Comparison of ENCODE assay signal across 5 fruit fly cellular contexts in the genomic region with DNA sequence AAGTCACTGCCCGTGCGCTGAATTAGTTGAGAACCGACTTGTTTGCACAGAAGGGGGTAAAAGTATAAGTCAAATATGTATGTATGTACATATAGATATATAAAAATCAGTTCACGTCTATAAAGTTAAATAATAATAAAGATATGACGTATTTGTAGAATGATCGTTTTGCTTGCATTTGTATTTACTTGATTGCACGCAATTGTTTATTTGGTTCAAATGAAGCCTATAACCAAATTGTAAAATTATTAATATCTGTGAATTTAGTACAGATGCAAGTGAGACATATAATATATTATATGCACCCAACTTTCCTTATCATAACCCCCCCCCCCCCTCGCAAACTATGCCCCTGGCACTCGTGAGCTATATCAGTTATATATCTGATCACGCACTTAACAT.
TF ChIP-seq lines count a peak whose summit lies in the region.

No protein-coding gene starts in this region.

- no peak for TF ChIP-seq CTCF in whole organism, embryonic (GFP tag; optimal IDR thresholded peaks at IDR 0.05; lab: Kevin White, UChicago)

TF ChIP-seq in whole organism, adult, 20 proteins besides CTCF, POLR2A, EP300 and RAD21 (continues in another document):
- peak; percentile 82 for TF ChIP-seq CG11617 (GFP tag; optimal IDR thresholded peaks at IDR 0.05; lab: Kevin White, UChicago)
- peak; percentile 83 for TF ChIP-seq CG12768 (GFP tag; optimal IDR thresholded peaks at IDR 0.05; lab: Kevin White, UChicago)
- peak; percentile 82 for TF ChIP-seq CG33017 (tag; optimal IDR thresholded peaks at IDR 0.05; lab: Kevin White, UChicago)
- TF ChIP-seq Hr96 (GFP tag; optimal IDR thresholded peaks at IDR 0.05; lab: Kevin White, UChicago) = no peak
- peak; percentile 6 for TF ChIP-seq CG1620 (GFP tag; optimal IDR thresholded peaks at IDR 0.05; lab: Kevin White, UChicago)
- no peak for TF ChIP-seq cnc (optimal IDR thresholded peaks at IDR 0.05; lab: Kevin White, UChicago)
- peak; percentile 58 for TF ChIP-seq Clk (GFP tag; optimal IDR thresholded peaks at IDR 0.05; lab: Kevin White, UChicago)
- peak; percentile 90 for TF ChIP-seq cic (GFP tag; optimal IDR thresholded peaks at IDR 0.05; lab: Kevin White, UChicago)
- TF ChIP-seq Crg-1 (GFP tag; optimal IDR thresholded peaks at IDR 0.05; lab: Kevin White, UChicago) = peak; percentile 60
- peak; percentile 90 for TF ChIP-seq CG7045 (GFP tag; optimal IDR thresholded peaks at IDR 0.05; lab: Kevin White, UChicago)
- TF ChIP-seq CG7101 (tag; optimal IDR thresholded peaks at IDR 0.05; lab: Kevin White, UChicago) = peak; percentile 77
- TF ChIP-seq toe (GFP tag; optimal IDR thresholded peaks at IDR 0.05; lab: Kevin White, UChicago) = peak; percentile 49
- peak; percentile 56 for TF ChIP-seq pad (GFP tag; optimal IDR thresholded peaks at IDR 0.05; lab: Kevin White, UChicago)
- no peak for TF ChIP-seq CG5204 (GFP tag; optimal IDR thresholded peaks at IDR 0.05; lab: Kevin White, UChicago)
- peak; percentile 44 for TF ChIP-seq CG14711 (tag; optimal IDR thresholded peaks at IDR 0.05; lab: Kevin White, UChicago)
- peak; percentile 44 for TF ChIP-seq Mnt (GFP tag; optimal IDR thresholded peaks at IDR 0.05; lab: Kevin White, UChicago)
- TF ChIP-seq ovo (GFP tag; optimal IDR thresholded peaks at IDR 0.05; lab: Kevin White, UChicago) = peak; percentile 54

TF ChIP-seq in whole organism, embryonic, 481 proteins besides CTCF, POLR2A, EP300 and RAD21 (continues in another document):
- TF ChIP-seq mirr (GFP tag; optimal IDR thresholded peaks at IDR 0.05; lab: Kevin White, UChicago) (no peak), Jarid2 (GFP tag; optimal IDR thresholded peaks at IDR 0.05; lab: Kevin White, UChicago) (peak; percentile 26), Side (GFP tag; optimal IDR thresholded peaks at IDR 0.05; lab: Kevin White, UChicago) (no peak), Asciz (GFP tag; optimal IDR thresholded peaks at IDR 0.05; lab: Kevin White, UChicago) (peak; percentile 63), wor (GFP tag; IDR thresholded peaks at IDR 0.05; lab: Robert Waterston, UW) (no peak), CG11456 (GFP tag; IDR thresholded peaks at IDR 0.05; lab: Robert Waterston, UW) (no peak; the same call in 2 of the 3 replicates), CG33557 (GFP tag; optimal IDR thresholded peaks at IDR 0.05; lab: Kevin White, UChicago) (peak; percentile 39), CG1647 (GFP tag; optimal IDR thresholded peaks at IDR 0.05; lab: Kevin White, UChicago) (no peak), tup (GFP tag; optimal IDR thresholded peaks at IDR 0.05; lab: Kevin White, UChicago) (no peak), Ets97D (GFP tag; optimal IDR thresholded peaks at IDR 0.05; lab: Kevin White, UChicago) (no peak), CG13296 (GFP tag; optimal IDR thresholded peaks at IDR 0.05; lab: Kevin White, UChicago) (peak; percentile 33), crp (GFP tag; optimal IDR thresholded peaks at IDR 0.05; lab: Kevin White, UChicago) (no peak), H15 (GFP tag; IDR thresholded peaks at IDR 0.05; lab: Robert Waterston, UW) (no peak), Hr3 (GFP tag; optimal IDR thresholded peaks at IDR 0.05; lab: Kevin White, UChicago) (no peak), Kr (GFP tag; optimal IDR thresholded peaks at IDR 0.05; lab: Kevin White, UChicago) (peak; percentile 17), CG12155 (GFP tag; optimal IDR thresholded peaks at IDR 0.05; lab: Kevin White, UChicago) (no peak), H2.0 (GFP tag; IDR thresholded peaks at IDR 0.05; lab: Robert Waterston, UW) (no peak), trh (GFP tag; optimal IDR thresholded peaks at IDR 0.05; lab: Kevin White, UChicago) (no peak)

TF ChIP-seq in whole organism, prepupa, 60 proteins besides CTCF, POLR2A, EP300 and RAD21 (continues in another document):
- TF ChIP-seq Eip75B (GFP tag; optimal IDR thresholded peaks at IDR 0.05; lab: Kevin White, UChicago) (no peak), CG11902 (GFP tag; optimal IDR thresholded peaks at IDR 0.05; lab: Kevin White, UChicago) (no peak), CG4318 (GFP tag; optimal IDR thresholded peaks at IDR 0.05; lab: Kevin White, UChicago) (no peak), CG10669 (GFP tag; optimal IDR thresholded peaks at IDR 0.05; lab: Kevin White, UChicago) (peak; percentile 46), OdsH (GFP tag; optimal IDR thresholded peaks at IDR 0.05; lab: Kevin White, UChicago) (peak; percentile 50), cyc (GFP tag; optimal IDR thresholded peaks at IDR 0.05; lab: Kevin White, UChicago) (no peak), fd59A (GFP tag; optimal IDR thresholded peaks at IDR 0.05; lab: Kevin White, UChicago) (peak; percentile 18), svp (GFP tag; lab: Kevin White, UChicago) (peak; percentile 72), CG11762 (GFP tag; optimal IDR thresholded peaks at IDR 0.05; lab: Kevin White, UChicago; ENCODE audit: insufficient read depth) (peak; percentile 42), fd85E (GFP tag; optimal IDR thresholded peaks at IDR 0.05; lab: Kevin White, UChicago) (no peak), Blimp-1 (GFP tag; optimal IDR thresholded peaks at IDR 0.05; lab: Kevin White, UChicago) (no peak), eg (GFP tag; IDR thresholded peaks at IDR 0.05; lab: Robert Waterston, UW) (0 out of 3 replicates have a peak, but pooled peaks have one; percentile 29), esn (GFP tag; optimal IDR thresholded peaks at IDR 0.05; lab: Kevin White, UChicago) (peak; percentile 4), CG6276 (GFP tag; optimal IDR thresholded peaks at IDR 0.05; lab: Kevin White, UChicago) (no peak), net (GFP tag; optimal IDR thresholded peaks at IDR 0.05; lab: Kevin White, UChicago) (peak; percentile 47), Gug (GFP tag; IDR thresholded peaks at IDR 0.05; lab: Robert Waterston, UW) (no peak), CG9139 (GFP tag; optimal IDR thresholded peaks at IDR 0.05; lab: Kevin White, UChicago) (peak; percentile 51), Eip78C (GFP tag; lab: Kevin White, UChicago) (peak; percentile 84), Eip93F (GFP tag; optimal IDR thresholded peaks at IDR 0.05; lab: Kevin White, UChicago) (no peak)

TF ChIP-seq in whole organism, pupa, 21 proteins besides CTCF, POLR2A, EP300 and RAD21 (continues in another document):
- TF ChIP-seq CG10348 (GFP tag; IDR thresholded peaks at IDR 0.05; lab: Robert Waterston, UW) = no peak
- peak; percentile 40 for TF ChIP-seq Ets98B (GFP tag; IDR thresholded peaks at IDR 0.05; lab: Robert Waterston, UW)
- peak; percentile 40 for TF ChIP-seq CG15710 (tag; optimal IDR thresholded peaks at IDR 0.05; lab: Kevin White, UChicago)
- TF ChIP-seq Pif1A (GFP tag; optimal IDR thresholded peaks at IDR 0.05; lab: Kevin White, UChicago) = peak; percentile 45
- TF ChIP-seq Snoo (tag; optimal IDR thresholded peaks at IDR 0.05; lab: Kevin White, UChicago) = no peak
- peak; percentile 27 for TF ChIP-seq CG8301 (tag; optimal IDR thresholded peaks at IDR 0.05; lab: Kevin White, UChicago)
- no peak for TF ChIP-seq CG13204 (GFP tag; optimal IDR thresholded peaks at IDR 0.05; lab: Kevin White, UChicago)
- TF ChIP-seq rn (GFP tag; IDR thresholded peaks at IDR 0.05; lab: Robert Waterston, UW) = no peak
- TF ChIP-seq CG14655 (GFP tag; optimal IDR thresholded peaks at IDR 0.05; lab: Kevin White, UChicago) = peak; percentile 25
- no peak for TF ChIP-seq D1 (tag; optimal IDR thresholded peaks at IDR 0.05; lab: Kevin White, UChicago)
- peak; percentile 31 for TF ChIP-seq Pif1B (GFP tag; optimal IDR thresholded peaks at IDR 0.05; lab: Kevin White, UChicago)
- no peak for TF ChIP-seq fd96Ca (GFP tag; IDR thresholded peaks at IDR 0.05; lab: Robert Waterston, UW)
- no peak for TF ChIP-seq CG32121 (GFP tag; IDR thresholded peaks at IDR 0.05; lab: Robert Waterston, UW)
- no peak for TF ChIP-seq EcR (GFP tag; optimal IDR thresholded peaks at IDR 0.05; lab: Kevin White, UChicago)
- peak; percentile 51; the same call in 2 of the 3 replicates for TF ChIP-seq CG4496 (GFP tag; IDR thresholded peaks at IDR 0.05; lab: Robert Waterston, UW)
- peak; percentile 6 for TF ChIP-seq CG9948 (tag; optimal IDR thresholded peaks at IDR 0.05; lab: Kevin White, UChicago)
- no peak for TF ChIP-seq CG34367 (tag; optimal IDR thresholded peaks at IDR 0.05; lab: Kevin White, UChicago)
- TF ChIP-seq gl (tag; optimal IDR thresholded peaks at IDR 0.05; lab: Kevin White, UChicago) = peak; percentile 22
- TF ChIP-seq CG8159 (tag; optimal IDR thresholded peaks at IDR 0.05; lab: Kevin White, UChicago) = peak; percentile 61
- no peak for TF ChIP-seq CG12605 (GFP tag; IDR thresholded peaks at IDR 0.05; lab: Robert Waterston, UW)

TF ChIP-seq in whole organism, wandering third instar larva, 38 proteins besides CTCF, POLR2A, EP300 and RAD21:
- TF ChIP-seq foxo (GFP tag; optimal IDR thresholded peaks at IDR 0.05; lab: Kevin White, UChicago) = peak in 1 of 2 experiments; percentile 41
- peak; percentile 31 for TF ChIP-seq h (GFP tag; optimal IDR thresholded peaks at IDR 0.05; lab: Kevin White, UChicago)
- TF ChIP-seq Jra (GFP tag; optimal IDR thresholded peaks at IDR 0.05; lab: Kevin White, UChicago) = no peak
- peak; percentile 27 for TF ChIP-seq OdsH (GFP tag; optimal IDR thresholded peaks at IDR 0.05; lab: Kevin White, UChicago)
- TF ChIP-seq Sp1 (GFP tag; optimal IDR thresholded peaks at IDR 0.05; lab: Kevin White, UChicago) = peak; percentile 51
- TF ChIP-seq CG32264 (GFP tag; optimal IDR thresholded peaks at IDR 0.05; lab: Kevin White, UChicago) = no peak
- no peak for TF ChIP-seq Hr83 (GFP tag; optimal IDR thresholded peaks at IDR 0.05; lab: Kevin White, UChicago; ENCODE audit: poor library complexity, severe bottlenecking)
- TF ChIP-seq psq (GFP tag; optimal IDR thresholded peaks at IDR 0.05; lab: Kevin White, UChicago) = peak; percentile 30
- TF ChIP-seq rgr (GFP tag; optimal IDR thresholded peaks at IDR 0.05; lab: Kevin White, UChicago) = peak; percentile 20
- no peak for TF ChIP-seq sv (GFP tag; optimal IDR thresholded peaks at IDR 0.05; lab: Kevin White, UChicago)
- no peak for TF ChIP-seq Mio (GFP tag; optimal IDR thresholded peaks at IDR 0.05; lab: Kevin White, UChicago)
- no peak for TF ChIP-seq Myc (optimal IDR thresholded peaks at IDR 0.05; lab: Kevin White, UChicago)
